Worm (Caenorhabditis elegans) whole organism, L4 larva: ENCODE results near the gene marc-5.

Experiments used
- D1046.2 ChIP-seq: fragments of 200-800 bp; sonication (Bioruptor generic); IDR thresholded peaks from 2 replicates; pipeline ENCODE4 v1.3.6; 2022; ENCODE audit warnings: missing genetic modification characterization, missing compliant biosample characterization
- F26F4.8 ChIP-seq: fragments of 200-800 bp; sonication (Bioruptor generic); conservative IDR thresholded peaks from 2 replicates; pipeline ENCODE4 v1.3.6; 2022; ENCODE audit warnings: missing genetic modification characterization, missing compliant biosample characterization
- F44E2.7 ChIP-seq: fragments of 200-800 bp; sonication (Bioruptor generic); IDR thresholded peaks from 2 replicates; pipeline ENCODE4 v2.1.2; 2022; ENCODE audit warnings: missing genetic modification characterization, missing compliant biosample characterization
- R02D3.7 ChIP-seq: fragments of 150-350 bp; sonication (generic microtip); optimal IDR thresholded peaks from 3 replicates; lab custom pipeline; 2014; ENCODE audit warnings: missing biosample characterization, missing genetic modification characterization
- Y48G9A.11 ChIP-seq: fragments of 200-800 bp; sonication (Bioruptor generic); IDR thresholded peaks from 2 replicates; pipeline ENCODE4 v1.3.6; 2022; ENCODE audit warnings: missing genetic modification reagents, missing genetic modification characterization, missing compliant biosample characterization
- Y75B8A.6 ChIP-seq: fragments of 200-800 bp; sonication (Bioruptor generic); IDR thresholded peaks from 2 replicates; pipeline ENCODE4 v1.3.6; 2022; ENCODE audit warnings: missing genetic modification reagents, missing genetic modification characterization, missing compliant biosample characterization
- ZK337.2 ChIP-seq: fragments of 200-800 bp; sonication (Bioruptor generic); IDR thresholded peaks from 2 replicates; pipeline ENCODE4 v1.3.6; 2022; ENCODE audit warnings: missing genetic modification reagents, missing genetic modification characterization, missing compliant biosample characterization
- aha-1 ChIP-seq: fragments of 150-350 bp; peaks from one replicate; lab custom pipeline; 2014; ENCODE audit warnings: missing biosample characterization, missing genetic modification characterization
- ama-1 ChIP-seq: fragments of 150-350 bp; optimal IDR thresholded peaks from 2 replicates; lab custom pipeline; 2014; ENCODE audit warnings: inconsistent platforms, mixed read lengths
- ceh-28 ChIP-seq: fragments of 150-350 bp; optimal IDR thresholded peaks from 2 replicates; lab custom pipeline; 2014; ENCODE audit warnings: missing biosample characterization, missing genetic modification reagents, missing genetic modification characterization
- ceh-62 ChIP-seq: sonication (generic microtip); optimal IDR thresholded peaks from 2 replicates; lab custom pipeline; 2017; ENCODE audit warnings: missing biosample characterization, missing genetic modification characterization
- ces-1 ChIP-seq: fragments of 150-350 bp; sonication (generic microtip); optimal IDR thresholded peaks from 4 replicates; lab custom pipeline; 2014; ENCODE audit warnings: missing biosample characterization, missing genetic modification reagents, missing genetic modification characterization
- cey-2 ChIP-seq: sonication (generic microtip); optimal IDR thresholded peaks from 3 replicates; lab custom pipeline; 2017; ENCODE audit warnings: missing genetic modification characterization, mild to moderate bottlenecking, missing compliant biosample characterization, antibody characterized with exemption, borderline replicate concordance; ENCODE audit not compliant: insufficient read depth
- daf-16 ChIP-seq, 3 experiments: sonication (generic microtip); optimal IDR thresholded peaks; 2 replicates each; lab custom pipeline; 2016 to 2017; ENCODE audit warnings: missing genetic modification characterization in 3 of 3, missing genetic modification reagents in 3 of 3, mild to moderate bottlenecking in 2 of 3, missing compliant biosample characterization in 2 of 3, missing biosample characterization in 1 of 3, moderate library complexity in 1 of 3
- daf-19 ChIP-seq: fragments of 200-800 bp; sonication (Bioruptor generic); conservative IDR thresholded peaks from 2 replicates; pipeline ENCODE4 v1.3.6; 2022; ENCODE audit warnings: missing genetic modification characterization, missing compliant biosample characterization
- daf-8 ChIP-seq: fragments of 200-800 bp; sonication (Bioruptor generic); IDR thresholded peaks from 2 replicates; pipeline ENCODE4 v1.3.6; 2022; ENCODE audit warnings: missing genetic modification characterization, missing compliant biosample characterization
- dmd-8 ChIP-seq: fragments of 200-800 bp; sonication (Bioruptor generic); IDR thresholded peaks from 2 replicates; pipeline ENCODE4 v1.3.6; 2022; ENCODE audit warnings: missing genetic modification characterization, missing compliant biosample characterization
- egl-43 ChIP-seq: fragments of 200-800 bp; sonication (Bioruptor generic); IDR thresholded peaks from 2 replicates; pipeline ENCODE4 v1.3.6; 2022; ENCODE audit warnings: missing genetic modification reagents, missing genetic modification characterization, missing compliant biosample characterization
- fos-1 ChIP-seq: fragments of 150-350 bp; optimal IDR thresholded peaks from 2 replicates; lab custom pipeline; 2014; ENCODE audit warnings: missing biosample characterization, missing genetic modification characterization
- hif-1 ChIP-seq, 2 experiments: sonication (generic microtip); optimal IDR thresholded peaks; 2 replicates each; lab custom pipeline; 2016 to 2017; ENCODE audit warnings: missing compliant biosample characterization in 2 of 2, missing genetic modification characterization in 2 of 2, missing genetic modification reagents in 2 of 2, missing genotype in 2 of 2, mild to moderate bottlenecking in 1 of 2
- hlh-11 ChIP-seq: fragments of 200-800 bp; sonication (Bioruptor generic); optimal IDR thresholded peaks from 2 replicates; lab custom pipeline; 2018; ENCODE audit warnings: mild to moderate bottlenecking, missing genetic modification characterization, missing compliant biosample characterization
- hlh-30 ChIP-seq: sonication (generic microtip); optimal IDR thresholded peaks from 2 replicates; lab custom pipeline; 2017; ENCODE audit warnings: antibody characterized with exemption, mild to moderate bottlenecking, missing genetic modification characterization, missing compliant biosample characterization; ENCODE audit not compliant: insufficient read depth
- lin-1 ChIP-seq: fragments of 200-800 bp; sonication (Bioruptor generic); IDR thresholded peaks from 2 replicates; pipeline ENCODE4 v1.3.6; 2022; ENCODE audit warnings: missing genetic modification reagents, missing genetic modification characterization, missing compliant biosample characterization
- lin-38 ChIP-seq: fragments of 200-800 bp; sonication (Bioruptor generic); IDR thresholded peaks from 2 replicates; pipeline ENCODE4 v1.3.6; 2022; ENCODE audit warnings: missing genetic modification reagents, missing genetic modification characterization, missing compliant biosample characterization
- lin-39 ChIP-seq: fragments of 150-350 bp; optimal IDR thresholded peaks from 2 replicates; lab custom pipeline; 2014; ENCODE audit warnings: missing biosample characterization, missing genetic modification reagents, missing genetic modification characterization
- madf-5 ChIP-seq, 2 experiments: fragments of 200-800 bp; sonication (Bioruptor generic); IDR thresholded peaks; 2 replicates each; pipeline ENCODE4 v1.3.6; 2022; ENCODE audit warnings: missing compliant biosample characterization in 2 of 2, missing genetic modification characterization in 2 of 2
- madf-9 ChIP-seq: fragments of 200-800 bp; sonication (Bioruptor generic); conservative IDR thresholded peaks from 2 replicates; pipeline ENCODE4 v1.3.6; 2022; ENCODE audit warnings: missing genetic modification reagents, missing genetic modification characterization, missing compliant biosample characterization
- mdt-29 ChIP-seq: fragments of 200-800 bp; sonication (Bioruptor generic); IDR thresholded peaks from 2 replicates; pipeline ENCODE4 v1.3.6; 2022; ENCODE audit warnings: missing genetic modification reagents, missing genetic modification characterization, missing compliant biosample characterization
- mep-1 ChIP-seq: fragments of 150-350 bp; sonication (generic microtip); optimal IDR thresholded peaks from 3 replicates; lab custom pipeline; 2014; ENCODE audit warnings: missing biosample characterization, missing genetic modification characterization
- mes-2 ChIP-seq: sonication (generic microtip); optimal IDR thresholded peaks from 2 replicates; lab custom pipeline; 2016; ENCODE audit warnings: missing genotype, mild to moderate bottlenecking, missing genetic modification characterization, missing compliant biosample characterization; ENCODE audit not compliant: poor library complexity, severe bottlenecking
- nhr-11 ChIP-seq: fragments of 150-350 bp; optimal IDR thresholded peaks from 2 replicates; lab custom pipeline; 2014; ENCODE audit warnings: missing biosample characterization, missing genetic modification characterization
- nhr-237 ChIP-seq: sonication (generic microtip); optimal IDR thresholded peaks from 2 replicates; lab custom pipeline; 2017; ENCODE audit warnings: missing biosample characterization, missing genetic modification characterization
- nhr-25 ChIP-seq: sonication (generic microtip); optimal IDR thresholded peaks from 2 replicates; lab custom pipeline; 2017; ENCODE audit warnings: missing genetic modification characterization, mild to moderate bottlenecking, missing compliant biosample characterization, antibody characterized with exemption, moderate library complexity, borderline replicate concordance; ENCODE audit not compliant: insufficient read depth
- nhr-28 ChIP-seq: fragments of 150-350 bp; optimal IDR thresholded peaks from 2 replicates; lab custom pipeline; 2014; ENCODE audit warnings: missing biosample characterization, missing genetic modification characterization
- nhr-41 ChIP-seq: fragments of 200-800 bp; sonication (Bioruptor generic); IDR thresholded peaks from 2 replicates; pipeline ENCODE4 v1.3.6; 2022; ENCODE audit warnings: missing genetic modification reagents, missing genetic modification characterization, missing compliant biosample characterization
- nhr-48 ChIP-seq: sonication (generic microtip); optimal IDR thresholded peaks from 2 replicates; lab custom pipeline; 2016; ENCODE audit warnings: mild to moderate bottlenecking, missing genetic modification characterization, missing compliant biosample characterization
- php-3 ChIP-seq: fragments of 200-800 bp; sonication (Bioruptor generic); IDR thresholded peaks from 2 replicates; pipeline ENCODE4 v1.3.6; 2022; ENCODE audit warnings: missing genetic modification reagents, missing genetic modification characterization, missing compliant biosample characterization
- rbr-2 ChIP-seq: sonication (generic microtip); optimal IDR thresholded peaks from 2 replicates; lab custom pipeline; 2016; ENCODE audit warnings: missing genotype, missing genetic modification characterization, missing compliant biosample characterization
- saeg-2 ChIP-seq: fragments of 200-800 bp; sonication (Bioruptor generic); IDR thresholded peaks from 2 replicates; pipeline ENCODE4 v1.3.6; 2022; ENCODE audit warnings: missing genetic modification reagents, missing genetic modification characterization, missing compliant biosample characterization
- set-16 ChIP-seq: fragments of 200-800 bp; sonication (Bioruptor generic); IDR thresholded peaks from 2 replicates; pipeline ENCODE4 v1.3.6; 2022; ENCODE audit warnings: missing genetic modification reagents, missing genetic modification characterization, missing compliant biosample characterization
- snpc-1.2 ChIP-seq: fragments of 200-800 bp; sonication (Bioruptor generic); IDR thresholded peaks from 2 replicates; pipeline ENCODE4 v1.3.6; 2022; ENCODE audit warnings: missing genetic modification reagents, missing genetic modification characterization, missing compliant biosample characterization
- spr-1 ChIP-seq: sonication (generic microtip); optimal IDR thresholded peaks from 2 replicates; lab custom pipeline; 2016; ENCODE audit warnings: mild to moderate bottlenecking, missing genetic modification characterization, missing compliant biosample characterization
- unc-39 ChIP-seq: sonication (generic microtip); optimal IDR thresholded peaks from 2 replicates; lab custom pipeline; 2017; ENCODE audit warnings: missing biosample characterization, missing genetic modification characterization
- unc-62 ChIP-seq, 3 experiments: fragments of 150-350 bp in 1 of 3; sonication (generic microtip); optimal IDR thresholded peaks in 2 of 3; peaks in 1 of 3; 1 replicate in 1 of 3; 2 replicates in 2 of 3; lab custom pipeline; 2014 to 2017; ENCODE audit warnings: missing biosample characterization in 3 of 3, missing genetic modification characterization in 3 of 3, missing genetic modification reagents in 3 of 3, missing genotype in 1 of 3
- zip-2 ChIP-seq: fragments of 150-350 bp; optimal IDR thresholded peaks from 2 replicates; lab custom pipeline; 2014; ENCODE audit warnings: missing biosample characterization, missing genetic modification characterization

The marc-5 gene

ce11 chrII:12341566-12342223, 37.6 kb downstream of the marc-5 start:
- peak; percentile 45 for TF ChIP-seq lin-38
- TF ChIP-seq nhr-28 (tag; lab: Kevin White, UChicago) = peak; percentile 11
- TF ChIP-seq mes-2 = peak; percentile 37
- TF ChIP-seq aha-1 (tag; lab: Kevin White, UChicago) = peak; percentile 23
- peak; percentile 54; the same call in 1 of the 2 replicates for TF ChIP-seq egl-43 (GFP tag; lab: Robert Waterston, UW)
- no peak for TF ChIP-seq ces-1
- TF ChIP-seq zip-2 (tag; lab: Kevin White, UChicago) = no peak
- TF ChIP-seq hlh-30 (tag; lab: Kevin White, UChicago) = peak; percentile 17
- TF ChIP-seq snpc-1.2 (GFP tag; lab: Robert Waterston, UW) = no peak
- TF ChIP-seq mep-1 (tag; lab: Kevin White, UChicago) = no peak
- no peak for TF ChIP-seq nhr-237
- TF ChIP-seq unc-39 = no peak
- no peak for TF ChIP-seq daf-16 (GFP tag; optimal IDR thresholded peaks at IDR 0.05; lab: Kevin White, UChicago)
- TF ChIP-seq daf-16 (tag; optimal IDR thresholded peaks at IDR 0.05; lab: Kevin White, UChicago) = peak; percentile 69
- TF ChIP-seq set-16 (GFP tag; lab: Robert Waterston, UW) = peak; percentile 97

- TF ChIP-seq mdt-29 (no peak), ceh-62 (no peak), zip-2 (tag; lab: Kevin White, UChicago) (no peak)
These were observed 39.7 kb downstream of the marc-5 start, which contains the start of gene sop-2 for ce11 chrII:12339644-12340043. Gene sop-2 (plus strand): TSS chrII:12339944.

- peak; percentile 46 for TF ChIP-seq ceh-28 (tag; lab: Kevin White, UChicago)
- peak; percentile 27 for TF ChIP-seq nhr-25 (tag; lab: Kevin White, UChicago)
- no peak for TF ChIP-seq ama-1 (lab: Kevin White, UChicago)
- no peak for TF ChIP-seq daf-16 (GFP tag; optimal IDR thresholded peaks at IDR 0.05; lab: Kevin White, UChicago)
- peak; percentile 53 for TF ChIP-seq daf-16 (tag; optimal IDR thresholded peaks at IDR 0.05; lab: Kevin White, UChicago)
- TF ChIP-seq Y75B8A.6 (GFP tag; lab: Robert Waterston, UW) = no peak
- no peak for TF ChIP-seq madf-9
- no peak for TF ChIP-seq daf-8 (GFP tag; lab: Robert Waterston, UW)
- TF ChIP-seq F44E2.7 (GFP tag; lab: Robert Waterston, UW) = no peak
- no peak for TF ChIP-seq mdt-29
- peak; percentile 98 for TF ChIP-seq aha-1 (tag; lab: Kevin White, UChicago)
- TF ChIP-seq php-3 = no peak
- TF ChIP-seq mep-1 (tag; lab: Kevin White, UChicago) = peak; percentile 78
- no peak for TF ChIP-seq hlh-11 (tag; lab: Kevin White, UChicago)
- no peak for TF ChIP-seq lin-39 (tag; lab: Kevin White, UChicago)
- TF ChIP-seq R02D3.7 = no peak
- no peak for TF ChIP-seq F26F4.8
- 0 out of 4 replicates have a peak, but pooled peaks of 1 of the 2 experiments have one; percentile 17 for TF ChIP-seq madf-5 (GFP tag; IDR thresholded peaks at IDR 0.05; lab: Robert Waterston, UW)
- peak; percentile 66 for TF ChIP-seq nhr-28 (tag; lab: Kevin White, UChicago)
- no peak for TF ChIP-seq cey-2 (tag; lab: Kevin White, UChicago)
- no peak for TF ChIP-seq dmd-8 (GFP tag; lab: Robert Waterston, UW)
- TF ChIP-seq rbr-2 (tag; lab: Kevin White, UChicago) = peak; percentile 57
- TF ChIP-seq nhr-11 (tag; lab: Kevin White, UChicago) = no peak
- TF ChIP-seq ZK337.2 (GFP tag; lab: Robert Waterston, UW) = no peak
- TF ChIP-seq lin-38 = peak; percentile 30; the same call in 1 of the 2 replicates
- no peak for TF ChIP-seq saeg-2 (GFP tag; lab: Robert Waterston, UW)
- TF ChIP-seq D1046.2 = no peak
- TF ChIP-seq daf-19 (GFP tag; lab: Robert Waterston, UW) = no peak
- peak in 1 of 2 experiments; percentile 59 for TF ChIP-seq hif-1 (tag; optimal IDR thresholded peaks at IDR 0.05; lab: Kevin White, UChicago)
- no peak for TF ChIP-seq Y48G9A.11 (GFP tag; lab: Robert Waterston, UW)
- no peak for TF ChIP-seq lin-1 (GFP tag; lab: Robert Waterston, UW)
- TF ChIP-seq nhr-48 (tag; lab: Kevin White, UChicago) = no peak
- TF ChIP-seq unc-62 (GFP tag; optimal IDR thresholded peaks at IDR 0.05 in 1 of 2; lab: Kevin White, UChicago) = no peak
- no peak for TF ChIP-seq unc-62 (tag; optimal IDR thresholded peaks at IDR 0.05; lab: Kevin White, UChicago)
- TF ChIP-seq spr-1 (tag; lab: Kevin White, UChicago) = no peak
- no peak for TF ChIP-seq fos-1 (tag; lab: Kevin White, UChicago)
- no peak for TF ChIP-seq nhr-41
These were observed 40.2 kb downstream of the marc-5 start for ce11 chrII:12339152-12339551.
